Fruit fly (Drosophila melanogaster): Measurements from ENCODE around the gene Zasp67.

dm6 chr3L:9764915-9765709 lies 32.4 kb downstream of the Zasp67 start:
- TF ChIP-seq CG10979 (tag; optimal IDR thresholded peaks at IDR 0.05): no peak
- no peak for TF ChIP-seq kay (GFP tag; optimal IDR thresholded peaks at IDR 0.05)
- no peak for TF ChIP-seq HLHmδ (GFP tag; optimal IDR thresholded peaks at IDR 0.05)
- TF ChIP-seq CG8944 (GFP tag; optimal IDR thresholded peaks at IDR 0.05): no peak
- no peak for TF ChIP-seq Dfd (GFP tag; optimal IDR thresholded peaks at IDR 0.05)

Data from whole organism, embryonic.